Worm (Caenorhabditis elegans): ENCODE measurements around the gene emc-5.

ce11 chrII:11521300-11521699 is 24.7 kb downstream of the emc-5 start, which contains the start of gene Y62F5A.10:
- TF ChIP-seq hlh-12 (tag; optimal IDR thresholded peaks at IDR 0.05) (no peak), ceh-79 (tag; optimal IDR thresholded peaks at IDR 0.05) (no peak), somi-1 (GFP tag; optimal IDR thresholded peaks at IDR 0.05) (no peak)

All from whole organism, young adult.